Fruit fly (Drosophila melanogaster) whole organism, prepupa: ENCODE results near the gene topi.

Experiments
- Blimp-1 ChIP-seq: fragments of 200-800 bp; sonication (Bioruptor generic); optimal IDR thresholded peaks from 3 replicates; lab custom pipeline; 2017; ENCODE audit warnings: missing biosample characterization, missing genetic modification characterization, mild to moderate bottlenecking, moderate library complexity, missing genetic modification reagents
- CG11902 ChIP-seq: fragments of 200-800 bp; sonication (Bioruptor generic); optimal IDR thresholded peaks from 3 replicates; lab custom pipeline; 2016; ENCODE audit warnings: missing biosample characterization, missing genetic modification characterization
- CG3032 ChIP-seq: fragments of 200-800 bp; optimal IDR thresholded peaks from 2 replicates; lab custom pipeline; 2019; ENCODE audit warnings: missing biosample characterization, mild to moderate bottlenecking, missing genetic modification characterization, moderate library complexity
- CG3919 ChIP-seq: fragments of 200-800 bp; sonication (Bioruptor generic); optimal IDR thresholded peaks from 3 replicates; lab custom pipeline; 2016; ENCODE audit warnings: missing biosample characterization, missing genetic modification characterization
- CG6163 ChIP-seq: fragments of 200-800 bp; sonication (Bioruptor generic); IDR thresholded peaks from 3 replicates; pipeline ENCODE4 v1.3.6; 2022; ENCODE audit warnings: missing biosample characterization, missing genetic modification characterization
- CG6808 ChIP-seq: fragments of 200-800 bp; sonication (Bioruptor generic); optimal IDR thresholded peaks from 3 replicates; lab custom pipeline; 2017; ENCODE audit warnings: missing biosample characterization, missing genetic modification characterization, mild to moderate bottlenecking, moderate library complexity, missing genetic modification reagents
- CG7368 ChIP-seq: fragments of 200-800 bp; sonication (Bioruptor generic); optimal IDR thresholded peaks from 3 replicates; lab custom pipeline; 2016; ENCODE audit warnings: missing biosample characterization, missing genetic modification characterization
- Eip78C ChIP-seq: fragments of 200-800 bp; sonication (Bioruptor generic); peaks from one replicate; lab custom pipeline; 2016; ENCODE audit warnings: missing biosample characterization, missing genetic modification characterization
- Eip93F ChIP-seq: fragments of 200-800 bp; sonication (Bioruptor generic); optimal IDR thresholded peaks from 2 replicates; lab custom pipeline; 2016; ENCODE audit warnings: missing biosample characterization, mild to moderate bottlenecking, missing genetic modification characterization
- Ets96B ChIP-seq: fragments of 200-800 bp; optimal IDR thresholded peaks from 2 replicates; lab custom pipeline; 2019; ENCODE audit warnings: missing biosample characterization, mild to moderate bottlenecking, missing genetic modification characterization, moderate library complexity
- Sox102F ChIP-seq: fragments of 200-800 bp; sonication (Bioruptor generic); optimal IDR thresholded peaks from 2 replicates; lab custom pipeline; 2016; ENCODE audit warnings: missing biosample characterization, mild to moderate bottlenecking, missing genetic modification characterization
- topi ChIP-seq: fragments of 200-800 bp; sonication (Bioruptor generic); optimal IDR thresholded peaks from 3 replicates; lab custom pipeline; 2016; ENCODE audit warnings: missing biosample characterization, missing genetic modification characterization

- TF ChIP-seq CG6808 (GFP tag; lab: Kevin White, UChicago) (no peak), CG3032 (tag; lab: Kevin White, UChicago) (no peak), Eip78C (GFP tag; lab: Kevin White, UChicago) (no peak), Sox102F (no peak), Eip93F (GFP tag; lab: Kevin White, UChicago) (no peak), Ets96B (tag; lab: Kevin White, UChicago) (no peak), Blimp-1 (GFP tag; lab: Kevin White, UChicago) (no peak), CG11902 (GFP tag; lab: Kevin White, UChicago) (no peak), CG7368 (GFP tag; lab: Kevin White, UChicago) (no peak), CG6163 (GFP tag; lab: Robert Waterston, UW) (no peak), CG3919 (GFP tag; lab: Kevin White, UChicago) (no peak), topi (GFP tag; lab: Kevin White, UChicago) (no peak)
Observed at dm6 chr3R:9756187-9756586, 18.7 kb upstream of the topi start, which contains the start of the genes Alg12 and Rpt3R.
